Worm (Caenorhabditis elegans): ENCODE measurements around the gene K05F1.13.

- TF ChIP-seq sea-1 (GFP tag; conservative IDR thresholded peaks at IDR 0.05) (no peak), ama-1 (optimal IDR thresholded peaks at IDR 0.05) (no peak), ceh-36 (tag; optimal IDR thresholded peaks at IDR 0.05) (no peak)
These were observed 31.4 kb downstream of the K05F1.13 start, which contains the start of gene ehs-1 for ce11 chrII:5820282-5820762.

Data from whole organism, early embryonic.